Worm (Caenorhabditis elegans) whole organism, L4 larva: ENCODE data around the gene C02D5.4.

Experiments
- ceh-32 ChIP-seq: sonication (generic microtip); optimal IDR thresholded peaks from 2 replicates; lab custom pipeline; 2016; ENCODE audit warnings: mild to moderate bottlenecking, missing genetic modification characterization, missing compliant biosample characterization; ENCODE audit not compliant: poor library complexity
- ceh-62 ChIP-seq: sonication (generic microtip); optimal IDR thresholded peaks from 2 replicates; lab custom pipeline; 2017; ENCODE audit warnings: missing biosample characterization, missing genetic modification characterization
- fkh-10 ChIP-seq: fragments of 150-350 bp; optimal IDR thresholded peaks from 2 replicates; lab custom pipeline; 2014; ENCODE audit warnings: missing biosample characterization, missing genetic modification reagents, missing genetic modification characterization
- fos-1 ChIP-seq: fragments of 150-350 bp; optimal IDR thresholded peaks from 2 replicates; lab custom pipeline; 2014; ENCODE audit warnings: missing biosample characterization, missing genetic modification characterization
- pha-4 ChIP-seq, 2 experiments: fragments of 150-350 bp in 1 of 2; fragments of 200-800 bp in 1 of 2; sonication (Bioruptor generic) in 1 of 2; IDR thresholded peaks in 1 of 2; optimal IDR thresholded peaks in 1 of 2; 2 replicates each; pipeline versions ENCODE4 v1.3.6 to Lab custom; 2014 to 2022; ENCODE audit warnings: missing genetic modification characterization in 2 of 2, missing genetic modification reagents in 2 of 2, missing biosample characterization in 1 of 2, missing compliant biosample characterization in 1 of 2
- pqm-1 ChIP-seq: sonication (generic microtip); optimal IDR thresholded peaks from 2 replicates; lab custom pipeline; 2017; ENCODE audit warnings: missing biosample characterization, missing genetic modification characterization
- unc-39 ChIP-seq: sonication (generic microtip); optimal IDR thresholded peaks from 2 replicates; lab custom pipeline; 2017; ENCODE audit warnings: missing biosample characterization, missing genetic modification characterization
- vab-7 ChIP-seq: fragments of 200-800 bp; sonication (Bioruptor generic); IDR thresholded peaks from 2 replicates; pipeline ENCODE4 v1.3.6; 2022; ENCODE audit warnings: missing genetic modification reagents, missing genetic modification characterization, missing compliant biosample characterization

DNA sequence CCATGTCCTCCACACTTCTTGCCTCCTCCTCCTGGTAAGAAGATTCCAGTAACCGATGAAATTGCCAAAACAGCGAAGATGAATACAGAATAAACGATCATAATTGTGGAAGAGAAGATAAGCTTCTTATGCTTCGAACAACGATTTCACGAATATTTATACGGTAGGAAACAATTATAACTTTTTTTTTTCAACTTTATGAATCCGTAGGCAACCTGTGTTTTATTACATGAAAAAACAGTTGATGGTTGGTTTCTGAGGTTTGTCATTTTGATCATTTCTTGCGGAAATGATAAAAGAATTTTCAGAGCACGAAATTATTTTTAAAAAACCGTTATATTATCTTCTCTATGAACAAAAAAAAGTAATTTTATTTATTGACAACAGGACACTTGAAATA lies 38.9 kb downstream of the C02D5.4 start, which contains the start of gene fipr-16:
- no peak for TF ChIP-seq pqm-1
- TF ChIP-seq fkh-10 (GFP tag; lab: Kevin White, UChicago): no peak
- TF ChIP-seq pha-4 (GFP tag; IDR thresholded peaks at IDR 0.05; lab: Robert Waterston, UW): no peak
- no peak for TF ChIP-seq pha-4 (tag; optimal IDR thresholded peaks at IDR 0.05; lab: Kevin White, UChicago)
- TF ChIP-seq unc-39 (tag; lab: Kevin White, UChicago): no peak
- no peak for TF ChIP-seq vab-7 (GFP tag; lab: Robert Waterston, UW)
- no peak for TF ChIP-seq fos-1 (tag; lab: Kevin White, UChicago)
- no peak for TF ChIP-seq ceh-62 (tag; lab: Kevin White, UChicago)
- no peak for TF ChIP-seq ceh-32
